Worm (Caenorhabditis elegans) whole organism, early embryonic: ENCODE results near the gene egl-45.

ENCODE experiments used
- B0310.2 ChIP-seq: sonication (generic microtip); optimal IDR thresholded peaks from 2 replicates; lab custom pipeline; 2016; ENCODE audit warnings: mild to moderate bottlenecking, missing genetic modification characterization, missing compliant biosample characterization
- aly-1 ChIP-seq: sonication (generic microtip); optimal IDR thresholded peaks from 2 replicates; lab custom pipeline; 2016; ENCODE audit warnings: missing genetic modification characterization, missing compliant biosample characterization
- ama-1 ChIP-seq: fragments of 150-350 bp; optimal IDR thresholded peaks from 2 replicates; lab custom pipeline; 2014
- ceh-13 ChIP-seq: fragments of 200-800 bp; sonication (Bioruptor generic); optimal IDR thresholded peaks from 2 replicates; lab custom pipeline; 2018; ENCODE audit warnings: mild to moderate bottlenecking, missing genetic modification characterization, missing compliant biosample characterization
- ets-7 ChIP-seq: sonication (generic microtip); optimal IDR thresholded peaks from 2 replicates; lab custom pipeline; 2016; ENCODE audit warnings: missing genotype, missing genetic modification characterization, missing compliant biosample characterization
- flt-1 ChIP-seq: fragments of 200-800 bp; sonication (Bioruptor generic); IDR thresholded peaks from 2 replicates; pipeline ENCODE4 v1.3.6; 2022; ENCODE audit warnings: missing genetic modification characterization, missing compliant biosample characterization
- hmbx-1 ChIP-seq: sonication (generic microtip); optimal IDR thresholded peaks from 2 replicates; lab custom pipeline; 2016; ENCODE audit warnings: mild to moderate bottlenecking, missing genetic modification characterization, missing compliant biosample characterization
- hmg-4 ChIP-seq: fragments of 200-800 bp; sonication (Bioruptor generic); optimal IDR thresholded peaks from 2 replicates; lab custom pipeline; 2018; ENCODE audit warnings: mild to moderate bottlenecking, missing genetic modification characterization, missing compliant biosample characterization
- hnd-1 ChIP-seq: sonication (generic microtip); optimal IDR thresholded peaks from 2 replicates; lab custom pipeline; 2016; ENCODE audit warnings: missing genetic modification characterization, missing compliant biosample characterization
- pes-1 ChIP-seq: fragments of 200-800 bp; sonication (Bioruptor generic); IDR thresholded peaks from 2 replicates; pipeline ENCODE4 v1.3.6; 2022; ENCODE audit warnings: missing genetic modification reagents, missing genetic modification characterization, missing compliant biosample characterization
- scrt-1 ChIP-seq: fragments of 200-800 bp; sonication (Bioruptor generic); IDR thresholded peaks from 2 replicates; pipeline ENCODE4 v1.3.6; 2022; ENCODE audit warnings: missing genetic modification characterization, missing compliant biosample characterization
- sea-1 ChIP-seq: fragments of 200-800 bp; sonication (Bioruptor generic); conservative IDR thresholded peaks from 2 replicates; pipeline ENCODE4 v1.3.6; 2022; ENCODE audit warnings: missing genetic modification characterization, missing compliant biosample characterization
- tbx-11 ChIP-seq: fragments of 200-800 bp; sonication (Bioruptor generic); IDR thresholded peaks from 2 replicates; pipeline ENCODE4 v1.3.6; 2022; ENCODE audit warnings: missing genetic modification characterization, missing compliant biosample characterization

DNA sequence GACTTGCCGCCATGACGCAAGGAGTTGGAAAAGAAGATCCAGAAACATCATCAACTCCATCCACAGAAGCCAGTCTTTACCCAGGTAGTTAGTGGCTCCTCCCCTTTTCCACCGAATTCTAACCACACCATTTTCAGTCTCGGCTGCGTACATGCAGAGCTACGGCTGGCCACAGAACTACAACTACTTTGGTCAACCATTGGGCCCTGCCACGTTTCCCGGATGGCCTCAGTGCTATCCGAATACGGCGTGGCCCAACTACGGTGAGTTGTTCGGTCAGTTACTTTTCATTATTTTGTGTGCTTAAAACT lies 13.4 kb downstream of the egl-45 start:
- no peak for TF ChIP-seq B0310.2 (tag; lab: Kevin White, UChicago)
- TF ChIP-seq flt-1 (GFP tag; lab: Robert Waterston, UW), result no peak
- no peak for TF ChIP-seq ama-1 (lab: Kevin White, UChicago)
- no peak for TF ChIP-seq sea-1 (GFP tag; lab: Robert Waterston, UW)
- no peak for TF ChIP-seq hmg-4 (GFP tag; lab: Kevin White, UChicago)
- no peak for TF ChIP-seq tbx-11 (GFP tag; lab: Robert Waterston, UW)
- no peak for TF ChIP-seq ceh-13 (GFP tag; lab: Kevin White, UChicago)
- no peak for TF ChIP-seq hmbx-1 (tag; lab: Kevin White, UChicago)
- TF ChIP-seq ets-7, result no peak
- TF ChIP-seq aly-1 (tag; lab: Kevin White, UChicago), result no peak
- no peak for TF ChIP-seq scrt-1 (GFP tag; lab: Robert Waterston, UW)
- TF ChIP-seq pes-1 (GFP tag; lab: Robert Waterston, UW), result no peak
- TF ChIP-seq hnd-1 (tag; lab: Kevin White, UChicago), result no peak
